Worm (Caenorhabditis elegans) whole organism, L1 larva: ENCODE results near the gene tag-65.

Source experiments
- F16B12.6 ChIP-seq: fragments of 150-350 bp; optimal IDR thresholded peaks from 2 replicates; lab custom pipeline; 2014; ENCODE audit warnings: missing biosample characterization, missing genetic modification characterization
- alr-1 ChIP-seq: fragments of 200-800 bp; sonication (Bioruptor generic); optimal IDR thresholded peaks from 2 replicates; lab custom pipeline; 2018; ENCODE audit warnings: borderline replicate concordance, mild to moderate bottlenecking, missing genetic modification characterization, missing compliant biosample characterization
- ama-1 ChIP-seq: fragments of 150-350 bp; optimal IDR thresholded peaks from 2 replicates; lab custom pipeline; 2014
- blmp-1 ChIP-seq: fragments of 150-350 bp; optimal IDR thresholded peaks from 2 replicates; lab custom pipeline; 2014; ENCODE audit warnings: missing biosample characterization, missing genetic modification characterization
- ceh-63 ChIP-seq: fragments of 200-800 bp; sonication (Bioruptor generic); optimal IDR thresholded peaks from 2 replicates; lab custom pipeline; 2018; ENCODE audit warnings: mild to moderate bottlenecking, missing genetic modification characterization, missing compliant biosample characterization
- ceh-8 ChIP-seq: fragments of 200-800 bp; sonication (Bioruptor generic); optimal IDR thresholded peaks from 2 replicates; lab custom pipeline; 2018; ENCODE audit warnings: mild to moderate bottlenecking, missing genetic modification characterization, moderate library complexity, missing compliant biosample characterization
- ces-1 ChIP-seq: fragments of 150-350 bp; optimal IDR thresholded peaks from 2 replicates; lab custom pipeline; 2014; ENCODE audit warnings: missing biosample characterization, missing genetic modification reagents, missing genetic modification characterization
- dpl-1 ChIP-seq, 3 experiments: fragments of 150-350 bp in 2 of 3; sonication (generic microtip) in 1 of 3; optimal IDR thresholded peaks; 2 replicates each; lab custom pipeline; 2014 to 2017; ENCODE audit warnings: missing biosample characterization in 3 of 3, missing genetic modification characterization in 3 of 3, missing genetic modification reagents in 3 of 3
- dsc-1 ChIP-seq: sonication (generic microtip); optimal IDR thresholded peaks from 2 replicates; lab custom pipeline; 2016; ENCODE audit warnings: mild to moderate bottlenecking, missing genetic modification characterization, missing compliant biosample characterization
- efl-1 ChIP-seq, 4 experiments: fragments of 150-350 bp; optimal IDR thresholded peaks in 3 of 4; peaks in 1 of 4; 1 replicate in 1 of 4; 2 replicates in 3 of 4; lab custom pipeline; 2014; ENCODE audit warnings: missing biosample characterization in 2 of 4, missing genetic modification characterization in 2 of 4, missing genetic modification reagents in 2 of 4
- egl-13 ChIP-seq: sonication (generic microtip); optimal IDR thresholded peaks from 2 replicates; lab custom pipeline; 2016; ENCODE audit warnings: missing genotype, missing genetic modification reagents, missing genetic modification characterization, missing compliant biosample characterization
- egl-27 ChIP-seq, 2 experiments: fragments of 150-350 bp in 1 of 2; sonication (generic microtip); optimal IDR thresholded peaks; 3 replicates each; lab custom pipeline; 2017 to 2018; ENCODE audit warnings: missing biosample characterization in 2 of 2, missing genetic modification characterization in 2 of 2, missing genetic modification reagents in 2 of 2
- elt-2 ChIP-seq: sonication (generic microtip); optimal IDR thresholded peaks from 2 replicates; lab custom pipeline; 2016; ENCODE audit warnings: missing genetic modification characterization, mild to moderate bottlenecking, inconsistent platforms, missing compliant biosample characterization, missing genetic modification reagents
- elt-3 ChIP-seq, 6 experiments: fragments of 150-350 bp in 1 of 6; sonication (generic microtip); optimal IDR thresholded peaks; 2 replicates each; lab custom pipeline; 2017 to 2018; ENCODE audit warnings: missing biosample characterization in 6 of 6, missing genetic modification characterization in 6 of 6, inconsistent platforms in 1 of 6
- fkh-4 ChIP-seq: sonication (generic microtip); optimal IDR thresholded peaks from 2 replicates; lab custom pipeline; 2016; ENCODE audit warnings: missing compliant biosample characterization, missing genetic modification characterization, borderline replicate concordance
- fkh-8 ChIP-seq: sonication (generic microtip); optimal IDR thresholded peaks from 2 replicates; lab custom pipeline; 2016; ENCODE audit warnings: mild to moderate bottlenecking, missing genetic modification characterization, missing compliant biosample characterization
- grh-1 ChIP-seq: fragments of 200-800 bp; sonication (Bioruptor generic); IDR thresholded peaks from 2 replicates; pipeline ENCODE4 v1.3.6; 2022; ENCODE audit warnings: missing genetic modification reagents, missing genetic modification characterization, missing compliant biosample characterization
- hlh-17 ChIP-seq: fragments of 200-800 bp; sonication (Bioruptor generic); optimal IDR thresholded peaks from 2 replicates; lab custom pipeline; 2018; ENCODE audit warnings: missing genetic modification characterization, mild to moderate bottlenecking, missing compliant biosample characterization, moderate library complexity, borderline replicate concordance
- hlh-4 ChIP-seq: sonication (generic microtip); optimal IDR thresholded peaks from 2 replicates; lab custom pipeline; 2016; ENCODE audit warnings: mild to moderate bottlenecking, missing genetic modification characterization, missing compliant biosample characterization
- isw-1 ChIP-seq: fragments of 200-800 bp; sonication (Bioruptor generic); IDR thresholded peaks from 2 replicates; pipeline ENCODE4 v1.3.6; 2022; ENCODE audit warnings: missing genetic modification characterization, missing compliant biosample characterization
- lin-14 ChIP-seq: fragments of 200-800 bp; sonication (Bioruptor generic); optimal IDR thresholded peaks from 2 replicates; lab custom pipeline; 2018; ENCODE audit warnings: mild to moderate bottlenecking, missing genetic modification characterization, moderate library complexity, missing compliant biosample characterization
- lsy-2 ChIP-seq, 2 experiments: fragments of 150-350 bp; optimal IDR thresholded peaks; 2 replicates each; lab custom pipeline; 2014; ENCODE audit warnings: missing biosample characterization in 2 of 2, missing genetic modification characterization in 2 of 2
- mep-1 ChIP-seq: fragments of 150-350 bp; optimal IDR thresholded peaks from 2 replicates; lab custom pipeline; 2014; ENCODE audit warnings: missing biosample characterization, missing genetic modification characterization
- nhr-12 ChIP-seq: sonication (generic microtip); optimal IDR thresholded peaks from 2 replicates; lab custom pipeline; 2017; ENCODE audit warnings: missing biosample characterization, missing genetic modification characterization
- nhr-20 ChIP-seq: sonication (generic microtip); optimal IDR thresholded peaks from 2 replicates; lab custom pipeline; 2016; ENCODE audit warnings: mild to moderate bottlenecking, missing genetic modification characterization, missing compliant biosample characterization
- nhr-47 ChIP-seq: sonication (generic microtip); optimal IDR thresholded peaks from 2 replicates; lab custom pipeline; 2016; ENCODE audit warnings: mild to moderate bottlenecking, missing genetic modification characterization, moderate library complexity, missing compliant biosample characterization
- nhr-71 ChIP-seq: sonication (generic microtip); optimal IDR thresholded peaks from 2 replicates; lab custom pipeline; 2016; ENCODE audit warnings: mild to moderate bottlenecking, missing genetic modification characterization, moderate library complexity, missing compliant biosample characterization
- nhr-76 ChIP-seq: sonication (generic microtip); optimal IDR thresholded peaks from 2 replicates; lab custom pipeline; 2017; ENCODE audit warnings: missing biosample characterization, missing genetic modification characterization
- nhr-77 ChIP-seq: fragments of 150-350 bp; optimal IDR thresholded peaks from 2 replicates; lab custom pipeline; 2014; ENCODE audit warnings: missing biosample characterization, missing genetic modification characterization
- nhr-84 ChIP-seq: sonication (generic microtip); optimal IDR thresholded peaks from 2 replicates; lab custom pipeline; 2017; ENCODE audit warnings: missing biosample characterization, missing genetic modification characterization
- nhr-85 ChIP-seq: sonication (generic microtip); peaks from one replicate; lab custom pipeline; 2016; ENCODE audit warnings: missing genetic modification characterization, inconsistent platforms, missing compliant biosample characterization
- pag-3 ChIP-seq: sonication (generic microtip); optimal IDR thresholded peaks from 2 replicates; lab custom pipeline; 2017; ENCODE audit warnings: missing genetic modification characterization, mild to moderate bottlenecking, missing compliant biosample characterization, antibody characterized with exemption, borderline replicate concordance; ENCODE audit not compliant: insufficient read depth
- skn-1 ChIP-seq: fragments of 150-350 bp; optimal IDR thresholded peaks from 2 replicates; lab custom pipeline; 2014; ENCODE audit warnings: missing biosample characterization, missing genetic modification characterization
- snpc-4 ChIP-seq: fragments of 150-350 bp; optimal IDR thresholded peaks from 2 replicates; lab custom pipeline; 2014; ENCODE audit warnings: missing biosample characterization, missing genetic modification characterization
- snu-23 ChIP-seq: sonication (generic microtip); optimal IDR thresholded peaks from 2 replicates; lab custom pipeline; 2016; ENCODE audit warnings: missing genetic modification characterization, missing compliant biosample characterization
- sox-4 ChIP-seq: sonication (generic microtip); optimal IDR thresholded peaks from 2 replicates; lab custom pipeline; 2016; ENCODE audit warnings: missing genetic modification characterization, missing compliant biosample characterization
- sptf-1 ChIP-seq: fragments of 150-350 bp; optimal IDR thresholded peaks from 2 replicates; lab custom pipeline; 2014; ENCODE audit warnings: missing biosample characterization, missing genetic modification characterization
- sup-37 ChIP-seq: fragments of 200-800 bp; sonication (Bioruptor generic); optimal IDR thresholded peaks from 2 replicates; lab custom pipeline; 2018; ENCODE audit warnings: mild to moderate bottlenecking, missing genetic modification characterization, missing compliant biosample characterization
- unc-86 ChIP-seq: sonication (generic microtip); optimal IDR thresholded peaks from 2 replicates; lab custom pipeline; 2016; ENCODE audit warnings: missing genetic modification characterization, missing compliant biosample characterization
- zip-4 ChIP-seq: fragments of 200-800 bp; sonication (Bioruptor generic); optimal IDR thresholded peaks from 2 replicates; lab custom pipeline; 2018; ENCODE audit warnings: mild to moderate bottlenecking, missing genetic modification characterization, moderate library complexity, missing compliant biosample characterization
- ztf-4 ChIP-seq: fragments of 150-350 bp; optimal IDR thresholded peaks from 2 replicates; lab custom pipeline; 2014; ENCODE audit warnings: missing biosample characterization, missing genetic modification characterization

The tag-65 gene

DNA sequence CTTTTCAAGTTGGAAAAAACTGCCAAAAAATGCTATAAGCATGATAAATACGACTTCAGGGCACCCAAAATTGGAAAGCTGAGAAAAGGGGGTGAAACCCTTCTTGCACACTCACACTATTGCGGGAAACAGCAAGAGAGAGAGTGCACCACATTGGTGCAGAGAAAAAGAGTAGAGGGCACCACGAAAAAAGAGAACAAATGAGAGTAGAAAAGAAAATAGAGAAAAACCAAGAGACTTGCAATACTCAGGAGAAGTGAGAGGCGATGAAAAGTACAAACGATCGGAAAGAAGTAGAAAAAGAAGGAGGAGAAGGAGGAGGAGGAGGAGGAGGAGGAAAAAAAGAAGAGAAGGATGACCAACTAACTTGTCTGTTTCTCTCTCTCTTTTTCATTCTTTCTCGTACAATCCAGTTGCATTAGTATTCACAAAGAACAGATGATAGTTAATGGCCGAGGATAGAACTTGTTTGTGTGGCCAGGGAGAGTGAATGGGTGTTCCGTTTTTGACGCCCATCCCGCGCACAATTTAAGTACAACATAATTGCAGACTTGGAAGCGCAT, 23.1 kb downstream of the tag-65 start (continued):
- TF ChIP-seq snpc-4 (no peak), nhr-71 (tag; lab: Kevin White, UChicago) (peak; percentile 82), pag-3 (tag; lab: Kevin White, UChicago) (no peak), ces-1 (no peak), sptf-1 (tag; lab: Kevin White, UChicago) (no peak), zip-4 (GFP tag; lab: Kevin White, UChicago) (no peak), ceh-8 (GFP tag; lab: Kevin White, UChicago) (peak; percentile 80), lsy-2 (tag; optimal IDR thresholded peaks at IDR 0.05; lab: Kevin White, UChicago) (peak; percentile 52 to 83), nhr-47 (peak; percentile 66), grh-1 (GFP tag; lab: Robert Waterston, UW) (peak; percentile 28; the same call in 1 of the 2 replicates)

DNA sequence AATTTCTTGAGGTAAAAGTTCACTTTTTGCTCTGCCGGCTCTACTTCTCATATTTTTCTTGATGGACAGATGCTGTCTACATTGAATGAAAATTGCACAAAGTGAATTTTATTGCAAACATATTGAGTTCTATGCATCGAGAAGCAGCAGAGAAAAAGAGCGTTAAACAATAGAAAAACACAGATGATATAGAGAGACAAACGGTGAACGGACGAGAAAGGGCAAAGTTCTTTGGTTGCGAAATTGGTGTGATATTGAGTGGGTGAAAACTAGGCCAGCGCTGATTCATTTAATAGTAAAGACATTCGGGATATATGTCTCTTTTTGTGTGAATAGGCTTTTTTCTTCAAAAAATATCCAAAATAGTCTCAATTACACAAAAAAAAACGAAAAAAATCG, 24.0 kb downstream of the tag-65 start:
- TF ChIP-seq elt-2 (tag; lab: Kevin White, UChicago) (no peak), fkh-4 (peak; percentile 15), fkh-8 (tag; lab: Kevin White, UChicago) (no peak), F16B12.6 (tag; lab: Kevin White, UChicago) (no peak), egl-27 (tag; optimal IDR thresholded peaks at IDR 0.05; lab: Kevin White, UChicago) (no peak), sup-37 (no peak), ama-1 (no peak), skn-1 (peak; percentile 41), hlh-17 (GFP tag; lab: Kevin White, UChicago) (no peak), snpc-4 (no peak), dsc-1 (tag; lab: Kevin White, UChicago) (peak; percentile 59), alr-1 (no peak), unc-86 (tag; lab: Kevin White, UChicago) (no peak), egl-13 (tag; lab: Kevin White, UChicago) (no peak), isw-1 (GFP tag; lab: Robert Waterston, UW) (no peak), ceh-63 (no peak), lin-14 (no peak), nhr-77 (tag; lab: Kevin White, UChicago) (no peak), nhr-76 (tag; lab: Kevin White, UChicago) (no peak)

DNA sequence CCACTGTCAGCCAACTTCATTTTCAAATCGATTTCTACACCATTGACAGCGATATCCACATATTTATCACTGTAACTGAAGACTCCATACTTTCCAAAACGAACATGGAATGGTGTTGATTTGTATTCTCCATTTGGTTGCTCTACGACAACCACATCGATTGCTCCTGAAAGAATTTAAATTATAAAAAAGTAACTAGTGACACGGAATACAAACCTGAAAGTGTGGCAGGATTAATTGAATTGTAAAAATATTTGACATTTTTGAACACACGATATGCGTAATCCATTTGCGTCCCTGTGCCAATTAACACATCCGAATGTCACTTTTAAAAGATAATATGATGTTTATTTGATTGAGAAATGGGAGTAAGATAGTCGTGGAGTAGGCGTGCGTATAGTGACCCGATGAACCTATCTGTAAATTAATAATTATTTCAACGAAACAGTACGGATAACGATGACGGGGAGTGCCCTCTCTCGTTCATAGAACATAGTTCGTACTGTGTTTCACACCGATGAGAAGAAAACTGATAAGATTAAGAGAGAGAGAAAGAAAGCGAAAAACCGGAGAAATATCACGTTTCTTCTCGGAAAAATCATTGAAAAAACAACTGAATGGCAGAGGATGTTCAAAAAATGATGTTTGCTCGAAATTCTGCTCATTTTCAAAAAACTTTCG, 24.5 kb downstream of the tag-65 start, which contains the start of gene lpin-1:
lpin-1 (minus strand) TSS at position 417 of the 681 bp plus-strand sequence.
- TF ChIP-seq elt-2 (tag; lab: Kevin White, UChicago) (peak; percentile 12), elt-3 (tag; optimal IDR thresholded peaks at IDR 0.05; lab: Kevin White, UChicago) (peak in 1 of 6 experiments; percentile 31), nhr-12 (no peak), blmp-1 (tag; lab: Kevin White, UChicago) (peak; percentile 84), nhr-85 (tag; lab: Kevin White, UChicago) (peak; percentile 71), lin-14 (peak; percentile 11), nhr-84 (tag; lab: Kevin White, UChicago) (no peak), ztf-4 (tag; lab: Kevin White, UChicago) (peak; percentile 21), nhr-71 (tag; lab: Kevin White, UChicago) (peak; percentile 28), snu-23 (GFP tag; lab: Kevin White, UChicago) (peak; percentile 4), nhr-20 (peak; percentile 14), efl-1 (optimal IDR thresholded peaks at IDR 0.05; lab: Kevin White, UChicago) (no peak), efl-1 (GFP tag; optimal IDR thresholded peaks at IDR 0.05 in 1 of 2; lab: Kevin White, UChicago) (peak in 1 of 2 experiments; percentile 50), mep-1 (tag; lab: Kevin White, UChicago) (peak; percentile 40), dpl-1 (GFP tag; optimal IDR thresholded peaks at IDR 0.05; lab: Kevin White, UChicago) (peak in 1 of 3 experiments; percentile 12), sox-4 (tag; lab: Kevin White, UChicago) (no peak), hlh-4 (tag; lab: Kevin White, UChicago) (no peak)
